Worm (Caenorhabditis elegans): Measurements from ENCODE around the gene nhr-163.

The nhr-163 gene

DNA sequence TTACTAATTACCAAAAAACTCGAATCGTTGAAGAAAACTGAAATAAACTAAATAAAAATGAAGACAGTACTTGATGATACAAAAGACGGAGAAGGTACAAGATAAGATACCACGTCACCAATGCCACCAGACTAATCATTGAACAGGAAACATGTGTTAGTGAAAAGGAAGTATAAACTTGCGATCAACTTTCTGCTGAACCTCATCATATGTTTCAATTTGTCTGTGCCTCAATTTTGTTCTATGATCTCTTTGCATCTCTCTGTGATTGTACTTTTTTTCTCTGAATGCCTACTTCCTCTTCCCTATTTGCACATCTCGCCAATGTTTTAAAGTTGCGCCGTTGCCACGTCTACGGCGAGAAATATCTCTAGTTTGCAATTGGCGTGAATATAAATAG lies 8.2 kb upstream of the nhr-163 start (continued):
- TF ChIP-seq arid-1 (GFP tag; conservative IDR thresholded peaks at IDR 0.05) (no peak), hmg-1.1 (GFP tag; IDR thresholded peaks at IDR 0.05) (no peak), nhr-77 (tag; optimal IDR thresholded peaks at IDR 0.05) (no peak), F26F4.8 (GFP tag; conservative IDR thresholded peaks at IDR 0.05) (no peak), spr-1 (tag; optimal IDR thresholded peaks at IDR 0.05) (no peak)

DNA sequence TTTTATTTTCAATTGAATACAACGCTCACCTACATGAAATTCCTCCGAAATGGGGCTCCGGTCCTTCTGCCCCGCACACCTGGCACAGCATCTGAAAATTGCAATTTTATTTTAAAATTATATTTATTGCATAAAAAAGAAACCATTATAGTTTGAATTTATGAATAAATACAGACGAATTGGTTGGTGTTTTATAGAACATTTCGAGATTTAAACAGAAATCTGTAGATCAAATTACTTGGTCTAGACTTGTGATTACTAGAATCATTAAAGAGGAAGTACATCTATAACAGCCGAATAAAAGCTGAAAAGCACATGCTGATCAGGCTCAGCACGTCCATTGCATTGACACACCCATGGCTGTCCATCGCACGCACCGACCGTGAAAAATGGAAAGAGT lies 5.9 kb upstream of the nhr-163 start, which contains the start of gene nhr-162:
Gene nhr-162, minus strand, starts transcription at position 101 of the 400 bp plus-strand sequence.
- no peak for TF ChIP-seq duxl-1 (tag; optimal IDR thresholded peaks at IDR 0.05; ENCODE audit: poor library complexity)

- TF ChIP-seq unc-62 (GFP tag; optimal IDR thresholded peaks at IDR 0.05 in 1 of 2): peak in 1 of 2 experiments; percentile 83
- TF ChIP-seq unc-62 (tag; optimal IDR thresholded peaks at IDR 0.05): no peak
- TF ChIP-seq Y105C5A.15 (GFP tag; IDR thresholded peaks at IDR 0.05): no peak
- no peak for TF ChIP-seq ceh-62 (tag; optimal IDR thresholded peaks at IDR 0.05)
- no peak for TF ChIP-seq lin-29 (GFP tag; IDR thresholded peaks at IDR 0.05)
- no peak for TF ChIP-seq daf-12 (tag; optimal IDR thresholded peaks at IDR 0.05)
- no peak for TF ChIP-seq F44E2.7 (GFP tag; IDR thresholded peaks at IDR 0.05)
- TF ChIP-seq nhr-48 (tag; optimal IDR thresholded peaks at IDR 0.05): no peak
- no peak for TF ChIP-seq spr-3 (GFP tag; optimal IDR thresholded peaks at IDR 0.05)
These were observed 3.8 kb upstream of the nhr-163 start, which contains the start of gene nhr-140 for ce11 chrV:6989626-6990138. TSS of gene nhr-140 (minus strand) at chrV:6989676.

ce11 chrV:6987673-6988072 lies 1.8 kb upstream of the nhr-163 start, which contains the start of gene nhr-139:
TSS of gene nhr-139 (minus strand) at chrV:6987773.
- TF ChIP-seq lin-29 (GFP tag; IDR thresholded peaks at IDR 0.05): no peak
- TF ChIP-seq nhr-11 (tag; optimal IDR thresholded peaks at IDR 0.05): no peak
- TF ChIP-seq daf-8 (GFP tag; IDR thresholded peaks at IDR 0.05): no peak
- no peak for TF ChIP-seq ama-1 (optimal IDR thresholded peaks at IDR 0.05)
- no peak for TF ChIP-seq unc-130 (GFP tag; optimal IDR thresholded peaks at IDR 0.05)
- TF ChIP-seq mes-2 (tag; optimal IDR thresholded peaks at IDR 0.05; ENCODE audit: poor library complexity, severe bottlenecking): no peak
- no peak for TF ChIP-seq zfp-3 (GFP tag; conservative IDR thresholded peaks at IDR 0.05)
- TF ChIP-seq nhr-76 (tag; optimal IDR thresholded peaks at IDR 0.05): no peak
- TF ChIP-seq zfp-2 (tag; optimal IDR thresholded peaks at IDR 0.05): no peak
- TF ChIP-seq dmd-8 (GFP tag; IDR thresholded peaks at IDR 0.05): no peak
- no peak for TF ChIP-seq unc-62 (GFP tag; optimal IDR thresholded peaks at IDR 0.05 in 1 of 2)
- TF ChIP-seq unc-62 (tag; optimal IDR thresholded peaks at IDR 0.05): no peak
- TF ChIP-seq skn-1 (tag; optimal IDR thresholded peaks at IDR 0.05): no peak
- TF ChIP-seq hif-1 (tag; optimal IDR thresholded peaks at IDR 0.05): no peak
- no peak for TF ChIP-seq spr-1 (tag; optimal IDR thresholded peaks at IDR 0.05)
- TF ChIP-seq unc-39 (tag; optimal IDR thresholded peaks at IDR 0.05): no peak

ce11 chrV:6982813-6983212 lies 3.0 kb downstream of the nhr-163 start, which contains the start of gene nhr-161:
TSS of gene nhr-161 (minus strand) at chrV:6982913.
- no peak for TF ChIP-seq Y105C5A.15 (GFP tag; IDR thresholded peaks at IDR 0.05)
- no peak for TF ChIP-seq attf-4 (tag; optimal IDR thresholded peaks at IDR 0.05)
- no peak for TF ChIP-seq egl-27 (tag; optimal IDR thresholded peaks at IDR 0.05)

DNA sequence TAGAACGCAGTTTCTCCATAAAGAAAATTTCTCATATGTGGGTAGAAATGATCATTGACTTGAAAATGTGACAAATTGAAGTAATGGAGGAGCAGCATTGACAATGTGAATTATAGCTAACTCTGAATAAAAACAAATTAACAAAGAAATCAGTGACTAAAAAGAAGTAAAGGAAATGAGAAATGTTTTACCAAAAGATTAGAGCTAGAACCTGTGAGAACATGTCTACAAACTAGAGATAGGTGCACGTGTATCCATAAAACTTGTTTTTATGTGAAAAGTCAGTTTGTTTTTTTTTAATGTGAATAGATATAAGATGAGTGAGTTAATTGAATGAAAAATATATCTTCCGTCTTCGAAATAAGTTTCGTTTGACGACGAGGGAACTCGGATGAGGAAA lies 6.8 kb downstream of the nhr-163 start, which contains the start of gene sre-12:
Gene sre-12, minus strand, starts transcription at position 101 of the 400 bp plus-strand sequence.
- TF ChIP-seq ztf-11 (tag; optimal IDR thresholded peaks at IDR 0.05) (no peak), saeg-2 (GFP tag; IDR thresholded peaks at IDR 0.05) (no peak), skn-1 (tag; optimal IDR thresholded peaks at IDR 0.05) (no peak), madf-9 (GFP tag; conservative IDR thresholded peaks at IDR 0.05) (no peak), Y75B8A.6 (GFP tag; IDR thresholded peaks at IDR 0.05) (no peak), Y5F2A.4 (GFP tag; optimal IDR thresholded peaks at IDR 0.05) (no peak), dve-1 (tag; optimal IDR thresholded peaks at IDR 0.05; ENCODE audit: insufficient read depth) (no peak), aha-1 (tag) (no peak), F49E8.2 (tag; optimal IDR thresholded peaks at IDR 0.05; ENCODE audit: borderline replicate concordance) (no peak), ceh-62 (tag; optimal IDR thresholded peaks at IDR 0.05) (no peak), nhr-28 (tag; optimal IDR thresholded peaks at IDR 0.05) (no peak), lsy-2 (tag; optimal IDR thresholded peaks at IDR 0.05) (no peak), daf-12 (tag; optimal IDR thresholded peaks at IDR 0.05) (no peak), zip-11 (GFP tag; IDR thresholded peaks at IDR 0.05) (no peak), ceh-32 (tag; optimal IDR thresholded peaks at IDR 0.05; ENCODE audit: poor library complexity) (no peak), lin-29 (GFP tag; IDR thresholded peaks at IDR 0.05) (no peak), set-16 (GFP tag; IDR thresholded peaks at IDR 0.05) (no peak), fos-1 (tag; optimal IDR thresholded peaks at IDR 0.05) (no peak)
